Fruit fly (Drosophila melanogaster): ENCODE measurements around the gene Dbp80.

Gene Dbp80

DNA sequence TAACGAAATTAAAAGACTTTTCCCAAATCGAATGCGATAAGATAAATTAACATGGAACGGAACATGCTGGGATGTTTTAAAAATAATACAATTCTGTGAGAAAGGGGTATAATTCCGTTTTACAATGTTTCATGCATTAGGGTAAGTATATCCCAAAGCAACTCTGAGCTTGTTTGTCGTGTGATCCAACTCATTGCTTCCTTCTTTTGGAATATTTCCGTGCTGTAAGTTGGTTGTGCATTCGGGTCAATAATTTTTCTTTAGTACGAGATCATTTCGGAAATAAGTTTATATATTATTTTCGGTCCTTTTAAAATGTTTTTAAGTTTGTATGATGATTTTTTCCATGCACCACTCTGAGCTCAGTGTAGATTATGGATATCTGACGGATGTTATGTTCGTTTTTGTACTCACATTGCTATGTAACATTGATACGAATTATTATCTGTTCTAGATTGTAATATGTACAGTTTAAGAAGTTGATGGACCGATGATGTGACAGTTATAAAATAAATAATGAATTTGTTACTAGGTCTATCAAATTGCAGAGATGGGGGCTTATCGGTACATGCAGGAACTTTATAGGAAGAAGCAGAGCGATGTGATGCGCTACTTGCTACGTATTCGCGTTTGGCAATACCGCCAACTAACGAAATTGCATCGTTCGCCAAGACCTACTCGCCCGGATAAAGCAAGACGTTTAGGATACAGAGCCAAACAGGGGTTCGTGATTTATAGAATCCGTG is 11.9 kb upstream of the Dbp80 start, which contains the start of gene RpL15 (continued):
- TF ChIP-seq BEAF-32 (GFP tag; optimal IDR thresholded peaks at IDR 0.05) = peak; percentile 14
- peak; percentile 37 for TF ChIP-seq CG12942 (GFP tag; optimal IDR thresholded peaks at IDR 0.05)
- TF ChIP-seq cas (GFP tag; IDR thresholded peaks at IDR 0.05) = 0 out of 2 replicates have a peak, but pooled peaks have one; percentile 21

- TF ChIP-seq chinmo (GFP tag; IDR thresholded peaks at IDR 0.05; ENCODE audit: partially characterized antibody) (no peak), bcd (GFP tag; optimal IDR thresholded peaks at IDR 0.05) (no peak), klu (GFP tag; IDR thresholded peaks at IDR 0.05) (no peak), Taf1 (GFP tag; IDR thresholded peaks at IDR 0.05) (no peak), tin (GFP tag; optimal IDR thresholded peaks at IDR 0.05) (no peak), HmgD (GFP tag; optimal IDR thresholded peaks at IDR 0.05) (no peak), CG30020 (tag; optimal IDR thresholded peaks at IDR 0.05) (peak; percentile 89), ssp (GFP tag; IDR thresholded peaks at IDR 0.05) (peak; percentile 68), dmrt99B (tag; optimal IDR thresholded peaks at IDR 0.05) (no peak), da (GFP tag; optimal IDR thresholded peaks at IDR 0.05) (no peak), CG16813 (GFP tag; IDR thresholded peaks at IDR 0.05; ENCODE audit: partially characterized antibody) (no peak), nerfin-1 (tag; optimal IDR thresholded peaks at IDR 0.05) (no peak), CG3726 (GFP tag; IDR thresholded peaks at IDR 0.05) (no peak), CG14965 (GFP tag; optimal IDR thresholded peaks at IDR 0.05; ENCODE audit: borderline replicate concordance) (no peak), CG16779 (GFP tag; IDR thresholded peaks at IDR 0.05) (no peak), HLH4C (GFP tag; IDR thresholded peaks at IDR 0.05; ENCODE audit: partially characterized antibody) (no peak), z (GFP tag; IDR thresholded peaks at IDR 0.05) (no peak), CG13894 (tag; optimal IDR thresholded peaks at IDR 0.05) (no peak), Fer2 (tag; optimal IDR thresholded peaks at IDR 0.05) (no peak), pita (GFP tag; optimal IDR thresholded peaks at IDR 0.05) (no peak), D (optimal IDR thresholded peaks at IDR 0.05) (no peak), D (GFP tag; optimal IDR thresholded peaks at IDR 0.05) (no peak), Sry-δ (GFP tag; optimal IDR thresholded peaks at IDR 0.05) (no peak), CG1603 (tag; optimal IDR thresholded peaks at IDR 0.05) (peak; percentile 42), ewg (GFP tag; optimal IDR thresholded peaks at IDR 0.05) (no peak), CG7357 (GFP tag; IDR thresholded peaks at IDR 0.05) (peak; percentile 79), aop (GFP tag; IDR thresholded peaks at IDR 0.05) (no peak), corto (GFP tag; optimal IDR thresholded peaks at IDR 0.05) (no peak), CG4360 (GFP tag; IDR thresholded peaks at IDR 0.05) (no peak), CG17802 (tag; optimal IDR thresholded peaks at IDR 0.05) (peak; percentile 72), Lhr (GFP tag; optimal IDR thresholded peaks at IDR 0.05) (peak; percentile 46), Dp (GFP tag; optimal IDR thresholded peaks at IDR 0.05) (no peak), CG18619 (GFP tag; optimal IDR thresholded peaks at IDR 0.05) (no peak), CG32532 (GFP tag; IDR thresholded peaks at IDR 0.05) (no peak), CG1024 (GFP tag; IDR thresholded peaks at IDR 0.05) (peak; percentile 78), wdn (GFP tag; IDR thresholded peaks at IDR 0.05) (no peak), CG1647 (GFP tag; optimal IDR thresholded peaks at IDR 0.05) (no peak), cwo (GFP tag; optimal IDR thresholded peaks at IDR 0.05) (no peak), CG3407 (GFP tag; optimal IDR thresholded peaks at IDR 0.05) (no peak), CG9727 (GFP tag; optimal IDR thresholded peaks at IDR 0.05) (no peak), cad (GFP tag; optimal IDR thresholded peaks at IDR 0.05) (no peak), zf30C (GFP tag; optimal IDR thresholded peaks at IDR 0.05) (no peak), CG2116 (GFP tag; optimal IDR thresholded peaks at IDR 0.05) (no peak), Dek (tag; optimal IDR thresholded peaks at IDR 0.05) (no peak), CG17568 (GFP tag; optimal IDR thresholded peaks at IDR 0.05) (no peak)
These were observed 79.6 kb downstream of the Dbp80 start for dm6 chr3L:27358739-27359138.
